1 fruit fly cellular context compared by ENCODE assay signal in the genomic region with DNA sequence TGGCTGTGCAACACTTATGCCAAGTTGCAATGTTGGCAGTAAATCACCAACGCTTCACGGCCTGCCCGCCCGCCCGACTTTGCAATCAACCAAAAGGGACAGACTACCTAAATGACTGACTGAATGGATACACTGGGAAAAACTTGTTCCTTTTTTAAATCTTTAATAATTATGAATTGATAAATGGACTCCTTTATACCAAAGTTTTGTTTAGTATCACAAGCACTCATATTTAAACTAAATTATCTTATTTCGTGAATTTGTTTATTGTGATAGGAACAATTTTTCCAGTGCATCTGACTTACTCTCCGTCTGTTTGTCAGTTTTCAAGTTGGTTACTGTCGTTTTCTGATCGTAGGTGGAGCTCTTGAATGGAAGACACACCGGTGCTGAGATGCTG.
TF ChIP-seq lines count a peak whose summit lies in the region.

No protein-coding gene starts in this region.

TF ChIP-seq in whole organism, embryonic, 481 proteins besides CTCF, POLR2A, EP300 and RAD21 (continued from another document and continues in another):
- TF ChIP-seq CG7786 (GFP tag; optimal IDR thresholded peaks at IDR 0.05; lab: Kevin White, UChicago) (no peak), crc (GFP tag; optimal IDR thresholded peaks at IDR 0.05; lab: Kevin White, UChicago) (no peak), fd64A (GFP tag; optimal IDR thresholded peaks at IDR 0.05; lab: Kevin White, UChicago) (no peak), CG10959 (GFP tag; IDR thresholded peaks at IDR 0.05; lab: Robert Waterston, UW) (peak; percentile 31; the same call in 1 of the 2 replicates), jumu (GFP tag; optimal IDR thresholded peaks at IDR 0.05; lab: Kevin White, UChicago) (no peak), cg (GFP tag; optimal IDR thresholded peaks at IDR 0.05; lab: Kevin White, UChicago) (no peak), Myb (GFP tag; optimal IDR thresholded peaks at IDR 0.05; lab: Kevin White, UChicago) (no peak), CG1602 (GFP tag; optimal IDR thresholded peaks at IDR 0.05; lab: Kevin White, UChicago) (peak; percentile 24), CG17829 (tag; optimal IDR thresholded peaks at IDR 0.05; lab: Kevin White, UChicago) (peak; percentile 54), CG2889 (GFP tag; IDR thresholded peaks at IDR 0.05; lab: Robert Waterston, UW) (no peak), Vsx1 (GFP tag; optimal IDR thresholded peaks at IDR 0.05; lab: Kevin White, UChicago) (no peak), Camta (GFP tag; optimal IDR thresholded peaks at IDR 0.05; lab: Kevin White, UChicago) (peak; percentile 13), zen2 (GFP tag; IDR thresholded peaks at IDR 0.05; lab: Robert Waterston, UW; ENCODE audit: partially characterized antibody) (no peak), CG8089 (GFP tag; optimal IDR thresholded peaks at IDR 0.05; lab: Kevin White, UChicago) (peak; percentile 7), pho (GFP tag; optimal IDR thresholded peaks at IDR 0.05; lab: Kevin White, UChicago) (no peak), Dp (GFP tag; optimal IDR thresholded peaks at IDR 0.05; lab: Kevin White, UChicago) (no peak), tap (tag; optimal IDR thresholded peaks at IDR 0.05; lab: Kevin White, UChicago) (peak; percentile 23), D19B (GFP tag; optimal IDR thresholded peaks at IDR 0.05; lab: Kevin White, UChicago) (no peak), CG16815 (GFP tag; optimal IDR thresholded peaks at IDR 0.05; lab: Kevin White, UChicago) (peak; percentile 16), Rx (GFP tag; IDR thresholded peaks at IDR 0.05; lab: Robert Waterston, UW) (no peak), CG2202 (tag; optimal IDR thresholded peaks at IDR 0.05; lab: Kevin White, UChicago) (no peak), CG10267 (tag; optimal IDR thresholded peaks at IDR 0.05; lab: Kevin White, UChicago) (peak; percentile 50), TFAM (GFP tag; optimal IDR thresholded peaks at IDR 0.05; lab: Kevin White, UChicago) (no peak), CG10274 (GFP tag; optimal IDR thresholded peaks at IDR 0.05; lab: Kevin White, UChicago) (no peak), Spps (tag; optimal IDR thresholded peaks at IDR 0.05; lab: Kevin White, UChicago) (peak; percentile 25), nau (GFP tag; optimal IDR thresholded peaks at IDR 0.05; lab: Kevin White, UChicago) (no peak), Atf6 (GFP tag; IDR thresholded peaks at IDR 0.05; lab: Robert Waterston, UW) (no peak; the same call in 1 of the 2 replicates), CG6254 (GFP tag; optimal IDR thresholded peaks at IDR 0.05; lab: Kevin White, UChicago) (no peak), CG6175 (GFP tag; IDR thresholded peaks at IDR 0.05; lab: Robert Waterston, UW) (no peak), h (optimal IDR thresholded peaks at IDR 0.05; lab: Kevin White, UChicago) (no peak), CG15601 (tag; optimal IDR thresholded peaks at IDR 0.05; lab: Kevin White, UChicago) (no peak), CG15269 (tag; optimal IDR thresholded peaks at IDR 0.05; lab: Kevin White, UChicago) (peak; percentile 55), fu2 (GFP tag; optimal IDR thresholded peaks at IDR 0.05; lab: Kevin White, UChicago) (no peak), CG31441 (GFP tag; IDR thresholded peaks at IDR 0.05; lab: Robert Waterston, UW) (peak; percentile 57; the same call in 1 of the 2 replicates), CG18599 (GFP tag; optimal IDR thresholded peaks at IDR 0.05; lab: Kevin White, UChicago) (no peak), Sox102F (GFP tag; optimal IDR thresholded peaks at IDR 0.05; lab: Kevin White, UChicago) (peak; percentile 61), CG33213 (GFP tag; optimal IDR thresholded peaks at IDR 0.05; lab: Kevin White, UChicago) (no peak), D19A (tag; optimal IDR thresholded peaks at IDR 0.05; lab: Kevin White, UChicago) (peak; percentile 29), CG9437 (GFP tag; optimal IDR thresholded peaks at IDR 0.05; lab: Kevin White, UChicago) (peak; percentile 27), klu (GFP tag; IDR thresholded peaks at IDR 0.05; lab: Robert Waterston, UW) (peak; percentile 25; the same call in 1 of the 2 replicates), Sry-β (GFP tag; optimal IDR thresholded peaks at IDR 0.05; lab: Kevin White, UChicago) (no peak), dysf (GFP tag; IDR thresholded peaks at IDR 0.05; lab: Robert Waterston, UW) (peak; percentile 50; the same call in 2 of the 3 replicates), Bdp1 (GFP tag; optimal IDR thresholded peaks at IDR 0.05; lab: Kevin White, UChicago) (no peak), cas (GFP tag; IDR thresholded peaks at IDR 0.05; lab: Robert Waterston, UW) (no peak), Dref (GFP tag; IDR thresholded peaks at IDR 0.05; lab: Robert Waterston, UW) (no peak), CG17802 (tag; optimal IDR thresholded peaks at IDR 0.05; lab: Kevin White, UChicago) (no peak), ind (GFP tag; optimal IDR thresholded peaks at IDR 0.05; lab: Kevin White, UChicago) (peak; percentile 38), HLH4C (GFP tag; IDR thresholded peaks at IDR 0.05; lab: Robert Waterston, UW; ENCODE audit: partially characterized antibody) (no peak), Sox100B (GFP tag; optimal IDR thresholded peaks at IDR 0.05; lab: Kevin White, UChicago) (peak; percentile 9), Rfx (GFP tag; IDR thresholded peaks at IDR 0.05; lab: Robert Waterston, UW) (0 out of 2 replicates have a peak, but pooled peaks have one; percentile 41), pfk (GFP tag; optimal IDR thresholded peaks at IDR 0.05; lab: Kevin White, UChicago) (no peak), CG2129 (GFP tag; IDR thresholded peaks at IDR 0.05; lab: Robert Waterston, UW; ENCODE audit: partially characterized antibody) (no peak), unpg (GFP tag; optimal IDR thresholded peaks at IDR 0.05; lab: Kevin White, UChicago) (peak; percentile 73), CG13894 (tag; optimal IDR thresholded peaks at IDR 0.05; lab: Kevin White, UChicago) (no peak), stwl (tag; optimal IDR thresholded peaks at IDR 0.05; lab: Kevin White, UChicago) (peak; percentile 5), Doc3 (GFP tag; IDR thresholded peaks at IDR 0.05; lab: Robert Waterston, UW; ENCODE audit: partially characterized antibody) (no peak), ara (GFP tag; IDR thresholded peaks at IDR 0.05; lab: Robert Waterston, UW) (peak; percentile 45), gcm (GFP tag; optimal IDR thresholded peaks at IDR 0.05; lab: Kevin White, UChicago) (peak; percentile 9), CG4282 (GFP tag; optimal IDR thresholded peaks at IDR 0.05; lab: Kevin White, UChicago) (no peak), aop (GFP tag; IDR thresholded peaks at IDR 0.05; lab: Robert Waterston, UW) (no peak), en (GFP tag; optimal IDR thresholded peaks at IDR 0.05; lab: Kevin White, UChicago) (no peak), salm (tag; optimal IDR thresholded peaks at IDR 0.05; lab: Kevin White, UChicago) (no peak), CG3163 (GFP tag; optimal IDR thresholded peaks at IDR 0.05; lab: Kevin White, UChicago) (no peak), ttk (GFP tag; IDR thresholded peaks at IDR 0.05; lab: Robert Waterston, UW) (peak; percentile 48), Sry-δ (GFP tag; optimal IDR thresholded peaks at IDR 0.05; lab: Kevin White, UChicago) (no peak), sima (GFP tag; optimal IDR thresholded peaks at IDR 0.05; lab: Kevin White, UChicago) (no peak), Max (GFP tag; optimal IDR thresholded peaks at IDR 0.05; lab: Kevin White, UChicago) (no peak), tx (GFP tag; optimal IDR thresholded peaks at IDR 0.05; lab: Kevin White, UChicago) (no peak), CG13287 (GFP tag; IDR thresholded peaks at IDR 0.05; lab: Robert Waterston, UW; ENCODE audit: partially characterized antibody) (no peak), psq (GFP tag; optimal IDR thresholded peaks at IDR 0.05; lab: Kevin White, UChicago) (no peak), kah (GFP tag; optimal IDR thresholded peaks at IDR 0.05; lab: Kevin White, UChicago) (no peak), CG17361 (GFP tag; IDR thresholded peaks at IDR 0.05; lab: Robert Waterston, UW) (0 out of 3 replicates have a peak, but pooled peaks have one; percentile 41), CG12219 (GFP tag; optimal IDR thresholded peaks at IDR 0.05; lab: Kevin White, UChicago) (peak; percentile 19), CG31224 (GFP tag; IDR thresholded peaks at IDR 0.05; lab: Robert Waterston, UW) (no peak), pnt (GFP tag; optimal IDR thresholded peaks at IDR 0.05; lab: Kevin White, UChicago) (no peak), ap (GFP tag; IDR thresholded peaks at IDR 0.05; lab: Robert Waterston, UW) (peak; percentile 46; the same call in 1 of the 2 replicates), CG30403 (GFP tag; optimal IDR thresholded peaks at IDR 0.05; lab: Kevin White, UChicago) (peak; percentile 38), tgo (GFP tag; IDR thresholded peaks at IDR 0.05; lab: Robert Waterston, UW) (0 out of 3 replicates have a peak, but pooled peaks have one; percentile 27), CG15696 (tag; optimal IDR thresholded peaks at IDR 0.05; lab: Kevin White, UChicago) (peak; percentile 36), CoRest (tag; optimal IDR thresholded peaks at IDR 0.05; lab: Kevin White, UChicago) (peak; percentile 41), tio (GFP tag; optimal IDR thresholded peaks at IDR 0.05; lab: Kevin White, UChicago) (peak; percentile 31), dati (GFP tag; IDR thresholded peaks at IDR 0.05; lab: Robert Waterston, UW) (no peak), CG10543 (GFP tag; optimal IDR thresholded peaks at IDR 0.05; lab: Kevin White, UChicago) (no peak), lmd (GFP tag; IDR thresholded peaks at IDR 0.05; lab: Robert Waterston, UW) (peak; percentile 49; the same call in 1 of the 2 replicates), MBD-R2 (GFP tag; IDR thresholded peaks at IDR 0.05; lab: Robert Waterston, UW) (no peak), prd (optimal IDR thresholded peaks at IDR 0.05; lab: Kevin White, UChicago) (no peak), prd (GFP tag; IDR thresholded peaks at IDR 0.05; lab: Robert Waterston, UW) (peak; percentile 84), CG12299 (tag; optimal IDR thresholded peaks at IDR 0.05; lab: Kevin White, UChicago) (no peak), CG2199 (GFP tag; IDR thresholded peaks at IDR 0.05; lab: Robert Waterston, UW) (no peak), CG6765 (GFP tag; optimal IDR thresholded peaks at IDR 0.05; lab: Kevin White, UChicago) (no peak), CG17328 (GFP tag; IDR thresholded peaks at IDR 0.05; lab: Robert Waterston, UW) (no peak; the same call in 1 of the 2 replicates), Gug (GFP tag; IDR thresholded peaks at IDR 0.05; lab: Robert Waterston, UW) (no peak), row (GFP tag; IDR thresholded peaks at IDR 0.05; lab: Robert Waterston, UW) (peak; percentile 57), Fer3 (tag; optimal IDR thresholded peaks at IDR 0.05; lab: Kevin White, UChicago) (peak; percentile 38), CG33557 (GFP tag; optimal IDR thresholded peaks at IDR 0.05; lab: Kevin White, UChicago) (no peak), CG1832 (GFP tag; optimal IDR thresholded peaks at IDR 0.05; lab: Kevin White, UChicago) (no peak), sens-2 (GFP tag; IDR thresholded peaks at IDR 0.05; lab: Robert Waterston, UW) (no peak), esg (GFP tag; conservative IDR thresholded peaks at IDR 0.05; lab: Robert Waterston, UW) (peak; percentile 46; the same call in 1 of the 2 replicates), CG14860 (GFP tag; IDR thresholded peaks at IDR 0.05; lab: Robert Waterston, UW; ENCODE audit: partially characterized antibody) (no peak), mld (GFP tag; IDR thresholded peaks at IDR 0.05; lab: Robert Waterston, UW; ENCODE audit: partially characterized antibody) (no peak), CG13123 (GFP tag; optimal IDR thresholded peaks at IDR 0.05; lab: Kevin White, UChicago) (no peak), Drgx (GFP tag; IDR thresholded peaks at IDR 0.05; lab: Robert Waterston, UW) (peak; percentile 60), CG13424 (tag; optimal IDR thresholded peaks at IDR 0.05; lab: Kevin White, UChicago) (peak; percentile 54), Hr78 (GFP tag; optimal IDR thresholded peaks at IDR 0.05; lab: Kevin White, UChicago) (no peak), tin (GFP tag; optimal IDR thresholded peaks at IDR 0.05; lab: Kevin White, UChicago) (peak; percentile 29), slbo (GFP tag; IDR thresholded peaks at IDR 0.05; lab: Robert Waterston, UW) (0 out of 2 replicates have a peak, but pooled peaks have one; percentile 11), NFAT (GFP tag; IDR thresholded peaks at IDR 0.05; lab: Robert Waterston, UW) (no peak), oc (tag; optimal IDR thresholded peaks at IDR 0.05; lab: Kevin White, UChicago) (no peak), Hand (GFP tag; optimal IDR thresholded peaks at IDR 0.05; lab: Kevin White, UChicago) (no peak), eyg (GFP tag; optimal IDR thresholded peaks at IDR 0.05; lab: Kevin White, UChicago) (no peak), fd96Cb (tag; optimal IDR thresholded peaks at IDR 0.05; lab: Kevin White, UChicago) (peak; percentile 45), Aef1 (GFP tag; IDR thresholded peaks at IDR 0.05; lab: Robert Waterston, UW) (no peak; the same call in 2 of the 3 replicates), PHDP (tag; optimal IDR thresholded peaks at IDR 0.05; lab: Kevin White, UChicago) (no peak), lab (GFP tag; optimal IDR thresholded peaks at IDR 0.05; lab: Kevin White, UChicago) (peak; percentile 45), Ssrp (tag; optimal IDR thresholded peaks at IDR 0.05; lab: Kevin White, UChicago) (no peak), gem (tag; optimal IDR thresholded peaks at IDR 0.05; lab: Kevin White, UChicago) (peak; percentile 75), CG15011 (GFP tag; optimal IDR thresholded peaks at IDR 0.05; lab: Kevin White, UChicago) (peak; percentile 19), Kr (GFP tag; optimal IDR thresholded peaks at IDR 0.05; lab: Kevin White, UChicago) (no peak), Side (GFP tag; optimal IDR thresholded peaks at IDR 0.05; lab: Kevin White, UChicago) (no peak), CG18476 (GFP tag; optimal IDR thresholded peaks at IDR 0.05; lab: Kevin White, UChicago) (no peak), CG2678 (tag; optimal IDR thresholded peaks at IDR 0.05; lab: Kevin White, UChicago) (no peak), CG8281 (tag; optimal IDR thresholded peaks at IDR 0.05; lab: Kevin White, UChicago) (peak; percentile 2), Chrac-16 (GFP tag; optimal IDR thresholded peaks at IDR 0.05; lab: Kevin White, UChicago) (peak; percentile 24), yki (optimal IDR thresholded peaks at IDR 0.05; lab: Kevin White, UChicago) (no peak), schlank (tag; optimal IDR thresholded peaks at IDR 0.05; lab: Kevin White, UChicago) (no peak), CG4820 (GFP tag; optimal IDR thresholded peaks at IDR 0.05; lab: Kevin White, UChicago) (peak; percentile 25), CG14014 (GFP tag; IDR thresholded peaks at IDR 0.05; lab: Robert Waterston, UW) (no peak), nmo (GFP tag; optimal IDR thresholded peaks at IDR 0.05; lab: Kevin White, UChicago) (peak; percentile 54), CG4617 (GFP tag; optimal IDR thresholded peaks at IDR 0.05; lab: Kevin White, UChicago; ENCODE audit: borderline replicate concordance) (no peak)
